Worm (Caenorhabditis elegans): ENCODE data around the gene T21C9.6.
A peak's percentile ranks its signal among the peaks of the same experiment; 100 is the strongest.

Gene T21C9.6

DNA sequence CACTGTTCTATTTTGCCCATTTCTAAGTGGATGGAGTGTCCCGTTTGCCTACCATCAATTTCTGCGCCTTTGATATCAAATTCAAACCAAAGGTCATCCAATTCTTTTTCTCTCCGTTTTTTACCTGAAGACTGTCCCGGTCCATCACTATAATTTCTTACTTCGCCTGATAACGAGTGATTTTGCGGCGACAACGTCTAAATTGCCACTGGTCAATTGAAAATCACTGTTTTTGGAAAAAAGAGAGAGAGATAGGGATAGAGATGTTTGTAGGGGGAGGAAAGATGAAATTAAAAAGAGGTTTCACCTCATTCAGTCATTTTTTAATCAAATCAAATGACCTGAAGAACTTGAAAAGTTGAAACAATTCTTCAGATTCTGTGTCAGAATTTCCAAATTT is 10.2 kb upstream of the T21C9.6 start (continued):
- TF ChIP-seq lsy-2 (tag; optimal IDR thresholded peaks at IDR 0.05): peak in 1 of 2 experiments; percentile 2
- TF ChIP-seq sup-37 (GFP tag; optimal IDR thresholded peaks at IDR 0.05): no peak
- TF ChIP-seq ceh-90 (tag; optimal IDR thresholded peaks at IDR 0.05): no peak
- no peak for TF ChIP-seq ces-1 (GFP tag; optimal IDR thresholded peaks at IDR 0.05)
- TF ChIP-seq efl-3 (GFP tag; optimal IDR thresholded peaks at IDR 0.05): no peak
- no peak for TF ChIP-seq mep-1 (tag; optimal IDR thresholded peaks at IDR 0.05)
- TF ChIP-seq vab-15 (tag; optimal IDR thresholded peaks at IDR 0.05): no peak
- TF ChIP-seq nhr-71 (tag; optimal IDR thresholded peaks at IDR 0.05): no peak
- TF ChIP-seq fkh-10 (GFP tag; optimal IDR thresholded peaks at IDR 0.05): no peak
- no peak for TF ChIP-seq nhr-77 (tag; optimal IDR thresholded peaks at IDR 0.05)
- TF ChIP-seq blmp-1 (tag; optimal IDR thresholded peaks at IDR 0.05): peak; percentile 70
- TF ChIP-seq fos-1 (tag; optimal IDR thresholded peaks at IDR 0.05): no peak
- no peak for TF ChIP-seq ceh-82 (tag; optimal IDR thresholded peaks at IDR 0.05)
- TF ChIP-seq xbp-1 (tag; optimal IDR thresholded peaks at IDR 0.05): no peak
- TF ChIP-seq nhr-237 (tag; optimal IDR thresholded peaks at IDR 0.05): no peak
- peak in 2 of 6 experiments; percentile 44 to 65 for TF ChIP-seq elt-3 (tag; optimal IDR thresholded peaks at IDR 0.05)
- no peak for TF ChIP-seq snu-23 (GFP tag; optimal IDR thresholded peaks at IDR 0.05)
- TF ChIP-seq tbx-2 (tag; optimal IDR thresholded peaks at IDR 0.05): no peak

DNA sequence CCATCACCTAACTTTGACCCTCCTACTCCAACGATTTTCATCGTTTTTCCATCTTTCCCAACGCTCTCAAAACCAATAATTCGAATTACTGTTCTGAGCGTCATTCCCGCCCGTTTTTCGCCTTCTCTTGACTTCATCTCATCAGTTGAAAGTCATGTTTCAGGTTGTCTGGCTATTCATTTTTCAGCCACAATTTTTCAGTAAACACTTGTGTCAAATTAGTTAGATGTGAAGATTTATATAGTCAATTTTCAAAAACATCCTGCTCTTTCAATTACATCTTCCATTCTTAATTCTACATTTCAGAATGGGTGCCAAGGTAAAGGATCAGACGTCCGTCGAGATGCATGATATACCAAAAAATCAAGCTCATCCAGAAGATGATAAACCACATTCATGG is 9.1 kb upstream of the T21C9.6 start, which contains the start of gene del-6:
TSS of gene del-6 (plus strand) at position 301 of the 400 bp plus-strand sequence.
- TF ChIP-seq ceh-88 (GFP tag; IDR thresholded peaks at IDR 0.05): no peak

DNA sequence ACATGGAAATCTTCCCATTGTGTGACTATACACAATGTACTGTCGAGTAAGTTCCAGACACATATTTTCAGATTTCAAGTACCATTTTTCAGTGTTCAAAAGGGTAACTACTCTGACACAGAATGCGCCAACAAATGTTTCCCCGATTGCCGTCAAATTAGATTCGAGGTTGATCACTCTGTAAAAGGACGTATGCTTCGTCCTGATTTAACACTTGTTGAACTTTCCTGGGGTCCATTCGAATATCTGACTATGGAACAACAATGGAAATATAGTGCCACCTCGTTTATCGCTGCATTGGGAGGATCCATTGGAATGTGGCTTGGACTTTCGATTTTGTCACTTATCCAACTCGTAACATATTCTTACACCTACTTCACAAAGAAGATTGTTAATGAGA is 7.5 kb upstream of the T21C9.6 start:
- no peak for TF ChIP-seq nhr-20 (tag; optimal IDR thresholded peaks at IDR 0.05)
- no peak for TF ChIP-seq nhr-77 (tag; optimal IDR thresholded peaks at IDR 0.05)
- TF ChIP-seq unc-130 (tag; optimal IDR thresholded peaks at IDR 0.05): no peak
- no peak for TF ChIP-seq elt-2 (tag; optimal IDR thresholded peaks at IDR 0.05)
- no peak for TF ChIP-seq zip-4 (GFP tag; optimal IDR thresholded peaks at IDR 0.05)
- TF ChIP-seq nhr-76 (tag; optimal IDR thresholded peaks at IDR 0.05): no peak
- TF ChIP-seq blmp-1 (tag; optimal IDR thresholded peaks at IDR 0.05): peak; percentile 5

DNA sequence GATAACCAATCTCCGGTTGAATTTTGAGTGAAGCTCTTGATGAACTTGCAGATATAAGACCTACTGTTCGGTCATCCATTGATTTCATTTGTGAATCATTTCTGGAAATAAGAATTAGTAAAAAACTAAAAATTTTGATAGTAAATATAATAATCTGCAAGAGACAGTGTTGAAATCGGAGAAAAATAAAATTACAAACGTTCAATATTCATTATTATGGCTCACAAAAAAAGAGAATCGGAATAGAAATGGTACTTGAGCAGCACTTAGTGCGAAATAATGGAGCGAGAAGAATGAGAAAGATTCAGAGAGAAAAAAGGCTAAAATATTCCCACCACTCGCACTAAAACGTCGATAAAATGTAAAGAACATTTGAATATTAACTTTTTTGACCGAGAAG is 5.4 kb upstream of the T21C9.6 start, which contains the start of gene vps-54:
TSS of gene vps-54 (minus strand) at position 101 of the 400 bp plus-strand sequence.
- TF ChIP-seq dsc-1 (tag; optimal IDR thresholded peaks at IDR 0.05): no peak
- no peak for TF ChIP-seq egl-27 (tag; optimal IDR thresholded peaks at IDR 0.05)
- no peak for TF ChIP-seq unc-62 (GFP tag; optimal IDR thresholded peaks at IDR 0.05)
- TF ChIP-seq elt-3 (tag; optimal IDR thresholded peaks at IDR 0.05): no peak
- no peak for TF ChIP-seq swsn-7 (tag; optimal IDR thresholded peaks at IDR 0.05)
- TF ChIP-seq ztf-4 (tag; optimal IDR thresholded peaks at IDR 0.05): no peak

DNA sequence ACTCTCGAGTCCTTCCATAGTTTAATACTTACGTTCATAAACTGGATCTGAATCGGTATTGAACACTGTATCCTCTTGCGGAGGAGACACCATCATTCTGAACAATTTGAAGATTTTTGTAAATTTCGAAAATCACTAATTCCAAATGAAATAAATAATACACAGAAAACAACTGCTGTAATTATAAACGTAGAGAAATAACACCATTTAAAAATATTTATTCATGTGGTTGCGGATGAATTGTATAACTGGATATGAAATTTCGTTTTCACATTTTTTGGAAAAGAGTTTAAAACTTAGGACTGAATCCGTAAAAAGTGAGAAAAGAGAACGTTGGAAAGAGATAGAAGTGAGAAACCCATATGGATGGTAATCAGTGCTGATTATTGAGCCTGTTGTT is 3.5 kb upstream of the T21C9.6 start, which contains the start of gene mics-1:
TSS of gene mics-1 (minus strand) at position 101 of the 400 bp plus-strand sequence.
- no peak for TF ChIP-seq efl-3 (GFP tag; optimal IDR thresholded peaks at IDR 0.05)
- TF ChIP-seq ztf-4 (tag; optimal IDR thresholded peaks at IDR 0.05): no peak
- TF ChIP-seq pqm-1 (tag; optimal IDR thresholded peaks at IDR 0.05): no peak
- no peak for TF ChIP-seq Y116A8C.19 (tag; optimal IDR thresholded peaks at IDR 0.05; ENCODE audit: borderline replicate concordance)
- TF ChIP-seq pag-3 (tag; optimal IDR thresholded peaks at IDR 0.05; ENCODE audit: borderline replicate concordance, insufficient read depth): no peak
- TF ChIP-seq ets-5 (GFP tag; IDR thresholded peaks at IDR 0.05): no peak
- no peak for TF ChIP-seq zip-4 (GFP tag; optimal IDR thresholded peaks at IDR 0.05)
- TF ChIP-seq lin-35 (GFP tag; optimal IDR thresholded peaks at IDR 0.05): no peak
- no peak for TF ChIP-seq efl-1 (optimal IDR thresholded peaks at IDR 0.05)
- peak in 1 of 2 experiments; percentile 34 for TF ChIP-seq efl-1 (GFP tag; optimal IDR thresholded peaks at IDR 0.05 in 1 of 2)
